Worm (Caenorhabditis elegans): Measurements from ENCODE around the gene T06C12.11.

ce11 chrV:15900564-15900963 is 7.8 kb downstream of the T06C12.11 start:
- TF ChIP-seq ztf-4 (tag; optimal IDR thresholded peaks at IDR 0.05) (no peak), zip-4 (GFP tag; optimal IDR thresholded peaks at IDR 0.05) (no peak), jun-1 (tag; optimal IDR thresholded peaks at IDR 0.05) (no peak), elt-3 (tag; optimal IDR thresholded peaks at IDR 0.05) (no peak), nhr-237 (tag; optimal IDR thresholded peaks at IDR 0.05) (no peak), ceh-63 (GFP tag; optimal IDR thresholded peaks at IDR 0.05) (no peak), nhr-76 (tag; optimal IDR thresholded peaks at IDR 0.05) (no peak), ama-1 (optimal IDR thresholded peaks at IDR 0.05) (no peak), pqm-1 (tag; optimal IDR thresholded peaks at IDR 0.05) (no peak), skn-1 (tag; optimal IDR thresholded peaks at IDR 0.05) (no peak), mdl-1 (tag; optimal IDR thresholded peaks at IDR 0.05) (no peak)

Measured in whole organism, L1 larva.